Fruit fly (Drosophila melanogaster) whole organism, embryonic: ENCODE results near the gene 5-HT7.

Experiments
- ATbp ChIP-seq: fragments of 200-800 bp; sonication (Bioruptor generic); optimal IDR thresholded peaks from 2 replicates; lab custom pipeline; 2017; ENCODE audit warnings: missing biosample characterization, mild to moderate bottlenecking, missing genetic modification characterization, missing genetic modification reagents
- Adf1 ChIP-seq: fragments of 200-800 bp; sonication (Bioruptor generic); IDR thresholded peaks from 2 replicates; pipeline ENCODE4 v1.3.6; 2022; ENCODE audit warnings: missing biosample characterization, missing genetic modification characterization
- CG10209 ChIP-seq: fragments of 200-800 bp; sonication (Bioruptor generic); optimal IDR thresholded peaks from 3 replicates; lab custom pipeline; 2017; ENCODE audit warnings: missing biosample characterization, mild to moderate bottlenecking, missing genetic modification characterization, missing genetic modification reagents
- CG10565 ChIP-seq: fragments of 200-800 bp; sonication (Bioruptor generic); optimal IDR thresholded peaks from 3 replicates; lab custom pipeline; 2016; ENCODE audit warnings: missing biosample characterization, mild to moderate bottlenecking, missing genetic modification characterization
- CG13287 ChIP-seq: fragments of 200-800 bp; sonication (Bioruptor generic); IDR thresholded peaks from 2 replicates; pipeline ENCODE4 v1.3.6; 2022; ENCODE audit warnings: missing biosample characterization, missing genetic modification characterization; ENCODE audit not compliant: partially characterized antibody
- CG15073 ChIP-seq: fragments of 200-800 bp; sonication (Bioruptor generic); optimal IDR thresholded peaks from 2 replicates; lab custom pipeline; 2016; ENCODE audit warnings: missing biosample characterization, missing genetic modification characterization
- CG15269 ChIP-seq: fragments of 200-800 bp; sonication (Bioruptor generic); optimal IDR thresholded peaks from 2 replicates; lab custom pipeline; 2018; ENCODE audit warnings: missing biosample characterization, mild to moderate bottlenecking, missing genetic modification characterization, moderate library complexity
- CG15479 ChIP-seq: fragments of 200-800 bp; sonication (Bioruptor generic); optimal IDR thresholded peaks from 3 replicates; lab custom pipeline; 2019; ENCODE audit warnings: missing biosample characterization, mild to moderate bottlenecking, missing genetic modification characterization, moderate library complexity
- CG15601 ChIP-seq: fragments of 200-800 bp; sonication (Bioruptor generic); optimal IDR thresholded peaks from 3 replicates; lab custom pipeline; 2019; ENCODE audit warnings: missing biosample characterization, mild to moderate bottlenecking, missing genetic modification characterization, moderate library complexity
- CG1647 ChIP-seq: fragments of 200-800 bp; sonication (Bioruptor generic); optimal IDR thresholded peaks from 3 replicates; lab custom pipeline; 2016; ENCODE audit warnings: missing biosample characterization, missing genetic modification characterization
- CG17186 ChIP-seq: fragments of 200-800 bp; sonication (Bioruptor generic); optimal IDR thresholded peaks from 3 replicates; lab custom pipeline; 2017; ENCODE audit warnings: missing biosample characterization, missing genetic modification reagents, missing genetic modification characterization
- CG17912 ChIP-seq: fragments of 200-800 bp; sonication (Bioruptor generic); optimal IDR thresholded peaks from 2 replicates; lab custom pipeline; 2018; ENCODE audit warnings: missing biosample characterization, mild to moderate bottlenecking, missing genetic modification characterization
- CG3065 ChIP-seq: fragments of 200-800 bp; sonication (Bioruptor generic); optimal IDR thresholded peaks from 2 replicates; lab custom pipeline; 2016; ENCODE audit warnings: missing biosample characterization, missing genetic modification characterization
- CG3407 ChIP-seq: fragments of 200-800 bp; sonication (Bioruptor generic); optimal IDR thresholded peaks from 2 replicates; lab custom pipeline; 2018; ENCODE audit warnings: missing biosample characterization, mild to moderate bottlenecking, missing genetic modification characterization
- CG4820 ChIP-seq: fragments of 200-800 bp; sonication (Bioruptor generic); optimal IDR thresholded peaks from 3 replicates; lab custom pipeline; 2016; ENCODE audit warnings: missing biosample characterization, missing genetic modification characterization
- CG5180 ChIP-seq: fragments of 200-800 bp; sonication (Bioruptor generic); optimal IDR thresholded peaks from 3 replicates; lab custom pipeline; 2017; ENCODE audit warnings: missing biosample characterization, missing genetic modification characterization, mild to moderate bottlenecking, moderate library complexity, missing genetic modification reagents
- CG6683 ChIP-seq: fragments of 200-800 bp; sonication (Bioruptor generic); optimal IDR thresholded peaks from 2 replicates; lab custom pipeline; 2017; ENCODE audit warnings: missing biosample characterization, mild to moderate bottlenecking, missing genetic modification characterization, missing genetic modification reagents
- CG6765 ChIP-seq: fragments of 200-800 bp; sonication (Bioruptor generic); optimal IDR thresholded peaks from 3 replicates; lab custom pipeline; 2017; ENCODE audit warnings: missing biosample characterization, mild to moderate bottlenecking, missing genetic modification characterization
- CG6791 ChIP-seq: fragments of 200-800 bp; sonication (Bioruptor generic); IDR thresholded peaks from 3 replicates; pipeline ENCODE4 v1.3.6; 2022; ENCODE audit warnings: missing biosample characterization, missing genetic modification characterization; ENCODE audit not compliant: partially characterized antibody
- CG6854 ChIP-seq: fragments of 200-800 bp; sonication (Bioruptor generic); optimal IDR thresholded peaks from 3 replicates; lab custom pipeline; 2017; ENCODE audit warnings: missing biosample characterization, mild to moderate bottlenecking, missing genetic modification characterization
- CG7786 ChIP-seq: fragments of 200-800 bp; sonication (Bioruptor generic); optimal IDR thresholded peaks from 2 replicates; lab custom pipeline; 2016; ENCODE audit warnings: missing biosample characterization, missing genetic modification characterization
- CG8924 ChIP-seq: fragments of 200-800 bp; optimal IDR thresholded peaks from 3 replicates; lab custom pipeline; 2019; ENCODE audit warnings: missing biosample characterization, mild to moderate bottlenecking, missing genetic modification characterization, moderate library complexity
- CoRest ChIP-seq: fragments of 200-800 bp; sonication (Bioruptor generic); optimal IDR thresholded peaks from 3 replicates; lab custom pipeline; 2018; ENCODE audit warnings: missing biosample characterization, mild to moderate bottlenecking, missing genetic modification characterization, moderate library complexity
- Dek ChIP-seq: fragments of 200-800 bp; sonication (Bioruptor generic); optimal IDR thresholded peaks from 3 replicates; lab custom pipeline; 2019; ENCODE audit warnings: missing biosample characterization, mild to moderate bottlenecking, missing genetic modification characterization, moderate library complexity
- Fer2 ChIP-seq: fragments of 200-800 bp; sonication (Bioruptor generic); optimal IDR thresholded peaks from 2 replicates; lab custom pipeline; 2018; ENCODE audit warnings: missing biosample characterization, mild to moderate bottlenecking, missing genetic modification characterization, moderate library complexity
- HmgD ChIP-seq: fragments of 200-800 bp; sonication (Bioruptor generic); optimal IDR thresholded peaks from 3 replicates; lab custom pipeline; 2016; ENCODE audit warnings: missing biosample characterization, missing genetic modification characterization
- HmgZ ChIP-seq: fragments of 200-800 bp; sonication (Bioruptor generic); optimal IDR thresholded peaks from 2 replicates; lab custom pipeline; 2018; ENCODE audit warnings: missing biosample characterization, mild to moderate bottlenecking, missing genetic modification characterization
- Hmx ChIP-seq: fragments of 200-800 bp; sonication (Bioruptor generic); optimal IDR thresholded peaks from 2 replicates; lab custom pipeline; 2016; ENCODE audit warnings: missing biosample characterization, missing genetic modification characterization
- NC2α ChIP-seq: fragments of 200-800 bp; sonication (Bioruptor generic); optimal IDR thresholded peaks from 2 replicates; lab custom pipeline; 2016; ENCODE audit warnings: missing biosample characterization, missing genetic modification characterization
- Nf-YB ChIP-seq: fragments of 200-800 bp; sonication (Bioruptor generic); optimal IDR thresholded peaks from 3 replicates; lab custom pipeline; 2019; ENCODE audit warnings: missing biosample characterization, mild to moderate bottlenecking, missing genetic modification characterization, moderate library complexity
- Rfx ChIP-seq: fragments of 200-800 bp; sonication (Bioruptor generic); IDR thresholded peaks from 2 replicates; pipeline ENCODE4 v1.3.6; 2022; ENCODE audit warnings: missing biosample characterization, missing genetic modification characterization
- Sox102F ChIP-seq: fragments of 200-800 bp; sonication (Bioruptor generic); optimal IDR thresholded peaks from 2 replicates; lab custom pipeline; 2018; ENCODE audit warnings: missing biosample characterization, mild to moderate bottlenecking, missing genetic modification characterization, moderate library complexity
- amos ChIP-seq: fragments of 200-800 bp; sonication (Bioruptor generic); IDR thresholded peaks from 2 replicates; pipeline ENCODE4 v1.3.6; 2022; ENCODE audit warnings: missing biosample characterization, missing genetic modification characterization; ENCODE audit not compliant: partially characterized antibody
- br ChIP-seq: fragments of >200 bp; optimal IDR thresholded peaks from 2 replicates; lab custom pipeline; 2017
- cato ChIP-seq: fragments of 200-800 bp; sonication (Bioruptor generic); optimal IDR thresholded peaks from 2 replicates; lab custom pipeline; 2016; ENCODE audit warnings: missing biosample characterization, missing genetic modification characterization, borderline replicate concordance
- crc ChIP-seq: fragments of 200-800 bp; sonication (Bioruptor generic); optimal IDR thresholded peaks from 2 replicates; lab custom pipeline; 2016; ENCODE audit warnings: missing biosample characterization, missing genetic modification characterization
- fd3F ChIP-seq: fragments of 200-800 bp; sonication (Bioruptor generic); optimal IDR thresholded peaks from 2 replicates; lab custom pipeline; 2018; ENCODE audit warnings: missing biosample characterization, mild to moderate bottlenecking, missing genetic modification characterization, moderate library complexity
- fru ChIP-seq: fragments of >200 bp; optimal IDR thresholded peaks from 2 replicates; lab custom pipeline; 2017
- ham ChIP-seq: fragments of 200-800 bp; sonication (Bioruptor generic); IDR thresholded peaks from 2 replicates; pipeline ENCODE4 v1.3.6; 2022; ENCODE audit warnings: missing biosample characterization, missing genetic modification characterization
- hbn ChIP-seq: fragments of 200-800 bp; sonication (Bioruptor generic); IDR thresholded peaks from 2 replicates; pipeline ENCODE4 v1.3.6; 2022; ENCODE audit warnings: missing biosample characterization, missing genetic modification characterization; ENCODE audit not compliant: partially characterized antibody
- kni ChIP-seq: fragments of 200-800 bp; sonication (Bioruptor generic); optimal IDR thresholded peaks from 3 replicates; lab custom pipeline; 2017; ENCODE audit warnings: mild to moderate bottlenecking, missing biosample characterization, missing genetic modification reagents, missing genetic modification characterization
- lmd ChIP-seq: fragments of 200-800 bp; sonication (Bioruptor generic); IDR thresholded peaks from 2 replicates; pipeline ENCODE4 v1.3.6; 2022; ENCODE audit warnings: missing biosample characterization, missing genetic modification characterization
- luna ChIP-seq: fragments of 200-800 bp; sonication (Bioruptor generic); optimal IDR thresholded peaks from 2 replicates; lab custom pipeline; 2016; ENCODE audit warnings: missing biosample characterization, missing genetic modification characterization
- maf-S ChIP-seq: fragments of 200-800 bp; sonication (Bioruptor generic); optimal IDR thresholded peaks from 2 replicates; lab custom pipeline; 2016; ENCODE audit warnings: missing biosample characterization, missing genetic modification characterization
- mirr ChIP-seq: fragments of 200-800 bp; sonication (Bioruptor generic); optimal IDR thresholded peaks from 3 replicates; lab custom pipeline; 2018; ENCODE audit warnings: missing biosample characterization, mild to moderate bottlenecking, missing genetic modification characterization
- pan ChIP-seq, 4 experiments: fragments of >200 bp in 3 of 4; fragments of 200-800 bp in 1 of 4; sonication (Bioruptor generic) in 1 of 4; optimal IDR thresholded peaks in 3 of 4; IDR thresholded peaks in 1 of 4; 2 replicates each; pipeline versions ENCODE4 v1.3.6 to Lab custom; 2017 to 2022; ENCODE audit warnings: missing biosample characterization in 2 of 4, missing genetic modification characterization in 2 of 4, mixed read lengths in 1 of 4
- pzg ChIP-seq: fragments of 200-800 bp; sonication (Bioruptor generic); optimal IDR thresholded peaks from 3 replicates; lab custom pipeline; 2018; ENCODE audit warnings: missing biosample characterization, mild to moderate bottlenecking, missing genetic modification characterization, moderate library complexity
- slou ChIP-seq: fragments of 200-800 bp; sonication (Bioruptor generic); optimal IDR thresholded peaks from 3 replicates; lab custom pipeline; 2016; ENCODE audit warnings: missing biosample characterization, missing genetic modification characterization
- tin ChIP-seq: fragments of 200-800 bp; sonication (Bioruptor generic); optimal IDR thresholded peaks from 3 replicates; lab custom pipeline; 2016; ENCODE audit warnings: missing biosample characterization, missing genetic modification characterization
- tup ChIP-seq: fragments of 200-800 bp; sonication (Bioruptor generic); optimal IDR thresholded peaks from 2 replicates; lab custom pipeline; 2016; ENCODE audit warnings: missing biosample characterization, mild to moderate bottlenecking, missing genetic modification characterization, moderate library complexity
- tx ChIP-seq: fragments of 200-800 bp; sonication (Bioruptor generic); optimal IDR thresholded peaks from 2 replicates; lab custom pipeline; 2016; ENCODE audit warnings: missing biosample characterization, missing genetic modification characterization

Gene 5-HT7

DNA sequence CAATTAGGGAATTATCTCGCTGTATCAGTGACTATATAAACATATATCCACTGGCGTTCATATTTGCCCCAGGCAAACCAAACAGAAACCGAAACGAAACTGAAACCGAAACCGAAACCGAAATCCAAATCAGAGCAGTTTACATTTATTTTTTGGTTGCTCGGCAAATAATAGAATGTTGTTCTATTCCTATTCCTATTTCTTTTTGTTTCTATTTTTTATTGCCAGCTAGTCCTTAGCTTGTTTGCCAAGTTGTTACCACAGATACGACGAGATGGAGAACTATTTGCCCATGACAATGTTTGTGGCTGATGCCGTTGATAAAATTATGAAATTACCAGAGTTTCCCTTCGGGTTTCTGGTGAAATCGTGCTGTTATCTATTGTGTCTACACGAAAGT lies 97.8 kb downstream of the 5-HT7 start (continued):
- TF ChIP-seq CG10209 (GFP tag; lab: Kevin White, UChicago) (peak; percentile 49), CG4820 (GFP tag; lab: Kevin White, UChicago) (no peak), tx (GFP tag; lab: Kevin White, UChicago) (no peak), CG8924 (peak; percentile 58), CG5180 (peak; percentile 0), Hmx (GFP tag; lab: Kevin White, UChicago) (no peak), pan (optimal IDR thresholded peaks at IDR 0.05; lab: Kevin White, UChicago) (no peak), pan (GFP tag; optimal IDR thresholded peaks at IDR 0.05 in 1 of 2, IDR thresholded peaks at IDR 0.05 in 1 of 2) (no peak), amos (GFP tag; lab: Robert Waterston, UW) (no peak), HmgD (no peak), Fer2 (tag; lab: Kevin White, UChicago) (no peak), Rfx (no peak), CG15479 (GFP tag; lab: Kevin White, UChicago) (peak; percentile 40), pzg (GFP tag; lab: Kevin White, UChicago) (no peak), CG15073 (no peak), maf-S (no peak), CG15269 (no peak), CG6765 (GFP tag; lab: Kevin White, UChicago) (no peak), mirr (GFP tag; lab: Kevin White, UChicago) (no peak), lmd (GFP tag; lab: Robert Waterston, UW) (no peak), CoRest (tag; lab: Kevin White, UChicago) (peak; percentile 21), CG3407 (peak; percentile 13), CG13287 (GFP tag; lab: Robert Waterston, UW) (no peak), ham (GFP tag; lab: Robert Waterston, UW) (no peak), crc (GFP tag; lab: Kevin White, UChicago) (no peak), CG6854 (GFP tag; lab: Kevin White, UChicago) (no peak), tup (GFP tag; lab: Kevin White, UChicago) (no peak), ATbp (peak; percentile 52), HmgZ (tag; lab: Kevin White, UChicago) (no peak), slou (GFP tag; lab: Kevin White, UChicago) (no peak), fd3F (no peak), Nf-YB (GFP tag; lab: Kevin White, UChicago) (peak; percentile 19), luna (GFP tag; lab: Kevin White, UChicago) (no peak), CG10565 (GFP tag; lab: Kevin White, UChicago) (no peak), CG6791 (GFP tag; lab: Robert Waterston, UW) (no peak), hbn (no peak), NC2α (no peak), tin (no peak), Sox102F (peak; percentile 26), CG7786 (GFP tag; lab: Kevin White, UChicago) (no peak), fru (lab: Kevin White, UChicago) (no peak), CG15601 (tag; lab: Kevin White, UChicago) (peak; percentile 56), CG3065 (GFP tag; lab: Kevin White, UChicago) (no peak), CG6683 (GFP tag; lab: Kevin White, UChicago) (no peak), Dek (tag; lab: Kevin White, UChicago) (no peak), cato (GFP tag; lab: Kevin White, UChicago) (no peak), kni (peak; percentile 31), CG1647 (GFP tag; lab: Kevin White, UChicago) (no peak), br (lab: Kevin White, UChicago) (no peak), CG17912 (GFP tag; lab: Kevin White, UChicago) (no peak), Adf1 (GFP tag; lab: Robert Waterston, UW) (no peak), CG17186 (GFP tag; lab: Kevin White, UChicago) (no peak)
